Fruit fly (Drosophila melanogaster): ENCODE data around the gene Lcch3.

Lcch3 gene

DNA sequence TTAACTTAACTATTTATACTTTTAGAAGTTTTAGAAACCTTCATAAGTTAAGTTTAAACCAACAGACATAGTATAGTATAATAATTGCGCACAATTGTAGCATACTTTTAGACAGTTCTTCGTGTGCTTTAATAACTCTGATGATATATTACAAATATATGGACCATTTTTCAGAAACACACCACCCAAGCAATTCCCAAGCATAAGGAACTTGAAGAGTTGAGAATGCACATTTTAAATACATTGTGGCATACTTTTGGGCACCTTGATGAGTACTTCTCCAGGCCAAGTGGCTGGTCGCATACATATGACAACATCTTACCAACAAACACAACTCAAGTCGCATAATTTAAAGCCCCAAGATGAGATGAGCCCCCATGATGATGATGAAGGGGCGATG, 44.7 kb downstream of the Lcch3 start:
- TF ChIP-seq ovo (GFP tag; optimal IDR thresholded peaks at IDR 0.05) (no peak), CG11617 (GFP tag; optimal IDR thresholded peaks at IDR 0.05) (no peak), pad (GFP tag; optimal IDR thresholded peaks at IDR 0.05) (no peak), tj (GFP tag; optimal IDR thresholded peaks at IDR 0.05) (no peak)

DNA sequence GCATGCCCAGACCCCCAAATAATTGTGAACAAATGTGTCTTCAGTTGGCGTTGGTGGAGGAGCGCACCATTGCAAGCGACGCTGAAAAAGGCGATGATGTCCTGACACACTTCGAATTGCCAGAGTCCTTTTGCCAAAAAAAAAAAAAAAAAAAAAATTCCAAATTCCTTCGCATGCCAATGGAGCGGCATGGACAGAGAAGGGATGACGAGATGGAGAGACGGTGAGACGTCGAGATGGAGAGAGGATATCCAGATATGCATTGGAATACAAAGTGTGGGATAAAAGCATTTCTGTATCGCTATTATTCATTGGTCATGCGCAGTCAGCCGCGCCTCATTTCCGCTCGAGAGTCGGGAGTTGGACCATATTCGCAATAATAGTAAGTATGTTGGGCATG, 46.7 kb downstream of the Lcch3 start:
- TF ChIP-seq CG5204 (GFP tag; optimal IDR thresholded peaks at IDR 0.05) (no peak), CG12768 (GFP tag; optimal IDR thresholded peaks at IDR 0.05) (no peak), Hr96 (GFP tag; optimal IDR thresholded peaks at IDR 0.05) (no peak), CG33017 (tag; optimal IDR thresholded peaks at IDR 0.05) (no peak), Clk (GFP tag; optimal IDR thresholded peaks at IDR 0.05) (no peak), tj (GFP tag; optimal IDR thresholded peaks at IDR 0.05) (no peak), pad (GFP tag; optimal IDR thresholded peaks at IDR 0.05) (no peak), toe (GFP tag; optimal IDR thresholded peaks at IDR 0.05) (no peak), CG1620 (GFP tag; optimal IDR thresholded peaks at IDR 0.05) (no peak)

DNA sequence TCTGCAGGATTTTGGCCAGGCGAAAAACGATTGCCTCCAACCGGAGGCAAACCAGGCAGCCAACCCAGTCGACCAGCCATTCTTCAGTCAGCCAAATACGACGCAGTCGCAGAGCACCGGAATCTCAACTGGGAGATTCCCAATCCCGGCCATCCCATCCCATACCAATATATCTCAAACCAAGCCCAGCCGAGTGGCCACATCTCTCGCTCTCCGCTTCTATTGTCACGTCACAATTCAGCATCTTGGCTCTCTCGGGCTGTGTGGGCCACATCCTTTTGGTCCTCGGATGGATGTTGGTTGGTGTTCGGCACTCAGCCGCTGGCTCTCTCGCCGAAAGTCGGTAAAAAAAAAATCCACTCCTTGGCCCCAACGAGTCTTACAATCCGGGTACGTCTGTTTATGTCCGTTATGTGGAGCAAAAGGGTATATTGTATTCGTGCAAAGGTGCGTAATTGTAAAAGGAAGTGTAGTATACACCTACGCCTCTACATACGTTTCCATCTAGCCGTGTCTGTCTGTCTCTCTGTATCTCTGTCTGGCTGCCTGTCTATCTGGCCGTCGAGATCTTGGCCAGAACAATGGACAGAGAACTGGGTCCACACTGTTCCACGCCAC, 48.4 kb downstream of the Lcch3 start, which contains the start of gene mmd:
TSS of gene mmd (minus strand) at position 3 of the 618 bp plus-strand sequence.
- TF ChIP-seq Mnt (GFP tag; optimal IDR thresholded peaks at IDR 0.05) (no peak), tj (GFP tag; optimal IDR thresholded peaks at IDR 0.05) (no peak), cnc (optimal IDR thresholded peaks at IDR 0.05) (no peak)

dm6 chrX:15974125-15974524, 49.2 kb downstream of the Lcch3 start, which contains the start of gene Or13a:
TSS of gene Or13a (plus strand) at chrX:15974425.
- TF ChIP-seq CG14711 (tag; optimal IDR thresholded peaks at IDR 0.05) (no peak), pad (GFP tag; optimal IDR thresholded peaks at IDR 0.05) (no peak), Hr96 (GFP tag; optimal IDR thresholded peaks at IDR 0.05) (no peak), toe (GFP tag; optimal IDR thresholded peaks at IDR 0.05) (no peak), Clk (GFP tag; optimal IDR thresholded peaks at IDR 0.05) (no peak), cnc (optimal IDR thresholded peaks at IDR 0.05) (no peak), ovo (GFP tag; optimal IDR thresholded peaks at IDR 0.05) (no peak)

dm6 chrX:15976568-15976967, 51.7 kb downstream of the Lcch3 start, which contains the start of gene CG42766:
TSS of gene CG42766 (plus strand) at chrX:15976868.
- TF ChIP-seq CG7101 (tag; optimal IDR thresholded peaks at IDR 0.05) (no peak), Hr96 (GFP tag; optimal IDR thresholded peaks at IDR 0.05) (no peak), cnc (optimal IDR thresholded peaks at IDR 0.05) (no peak), kay (GFP tag; ENCODE audit: borderline replicate concordance) (no peak)

All from whole organism, adult.